Worm (Caenorhabditis elegans) whole organism, mixed stage, embryonic: ENCODE measurements around the gene F36D4.5.
"Not testable (repeated sequence)": the region's sequence is repeated elsewhere in the genome, so short reads cannot be mapped to it uniquely, and the experiment has no call there.

Source experiments
- M03D4.4 ChIP-seq: sonication (generic microtip); optimal IDR thresholded peaks from 2 replicates; lab custom pipeline; 2017; ENCODE audit warnings: mild to moderate bottlenecking, missing genetic modification characterization, missing compliant biosample characterization
- bed-3 ChIP-seq: fragments of 200-800 bp; sonication (Bioruptor generic); optimal IDR thresholded peaks from 3 replicates; lab custom pipeline; 2018; ENCODE audit warnings: mild to moderate bottlenecking, missing genetic modification characterization, moderate library complexity, missing compliant biosample characterization
- blmp-1 ChIP-seq: fragments of 150-350 bp; optimal IDR thresholded peaks from 2 replicates; lab custom pipeline; 2014; ENCODE audit warnings: missing biosample characterization, missing genetic modification characterization
- ceh-39 ChIP-seq: fragments of 150-350 bp; optimal IDR thresholded peaks from 2 replicates; lab custom pipeline; 2014; ENCODE audit warnings: missing biosample characterization, missing genetic modification characterization
- ceh-43 ChIP-seq: fragments of 200-800 bp; sonication (Bioruptor generic); optimal IDR thresholded peaks from 2 replicates; lab custom pipeline; 2018; ENCODE audit warnings: mild to moderate bottlenecking, missing genetic modification characterization, moderate library complexity, missing compliant biosample characterization
- ceh-83 ChIP-seq: fragments of 200-800 bp; sonication (Bioruptor generic); optimal IDR thresholded peaks from 2 replicates; lab custom pipeline; 2018; ENCODE audit warnings: mild to moderate bottlenecking, missing genetic modification characterization, missing compliant biosample characterization
- ces-1 ChIP-seq: fragments of 150-350 bp; optimal IDR thresholded peaks from 2 replicates; lab custom pipeline; 2014; ENCODE audit warnings: missing biosample characterization, missing genetic modification reagents, missing genetic modification characterization
- elt-3 ChIP-seq: fragments of 150-350 bp; optimal IDR thresholded peaks from 2 replicates; lab custom pipeline; 2014; ENCODE audit warnings: missing biosample characterization, missing genetic modification characterization
- flh-1 ChIP-seq: fragments of 200-800 bp; sonication (Bioruptor generic); optimal IDR thresholded peaks from 2 replicates; lab custom pipeline; 2018; ENCODE audit warnings: mild to moderate bottlenecking, missing genetic modification characterization, moderate library complexity, missing compliant biosample characterization
- ham-2 ChIP-seq: fragments of 200-800 bp; sonication (Bioruptor generic); optimal IDR thresholded peaks from 2 replicates; lab custom pipeline; 2018; ENCODE audit warnings: mild to moderate bottlenecking, missing genetic modification characterization, missing compliant biosample characterization
- hlh-1 ChIP-seq: fragments of 150-350 bp; optimal IDR thresholded peaks from 2 replicates; lab custom pipeline; 2014; ENCODE audit warnings: missing biosample characterization, missing genetic modification reagents, missing genetic modification characterization
- lin-32 ChIP-seq: fragments of 200-800 bp; sonication (Bioruptor generic); optimal IDR thresholded peaks from 2 replicates; lab custom pipeline; 2018; ENCODE audit warnings: mild to moderate bottlenecking, missing genetic modification characterization, missing compliant biosample characterization
- lsy-2 ChIP-seq: fragments of 150-350 bp; optimal IDR thresholded peaks from 2 replicates; lab custom pipeline; 2014; ENCODE audit warnings: missing biosample characterization, missing genetic modification characterization
- mab-5 ChIP-seq: fragments of 150-350 bp; optimal IDR thresholded peaks from 2 replicates; lab custom pipeline; 2014; ENCODE audit warnings: missing biosample characterization, missing genetic modification characterization
- mls-2 ChIP-seq: sonication (generic microtip); optimal IDR thresholded peaks from 2 replicates; lab custom pipeline; 2016; ENCODE audit warnings: mild to moderate bottlenecking, missing genetic modification characterization, moderate library complexity, missing compliant biosample characterization
- nhr-12 ChIP-seq: fragments of 150-350 bp; optimal IDR thresholded peaks from 2 replicates; lab custom pipeline; 2014; ENCODE audit warnings: missing biosample characterization, missing genetic modification characterization
- nhr-2 ChIP-seq: fragments of 150-350 bp; optimal IDR thresholded peaks from 2 replicates; lab custom pipeline; 2014; ENCODE audit warnings: missing biosample characterization, missing genetic modification characterization
- nhr-237 ChIP-seq: fragments of 150-350 bp; optimal IDR thresholded peaks from 2 replicates; lab custom pipeline; 2014; ENCODE audit warnings: missing biosample characterization, missing genetic modification characterization
- nhr-28 ChIP-seq: fragments of 150-350 bp; optimal IDR thresholded peaks from 2 replicates; lab custom pipeline; 2014; ENCODE audit warnings: missing biosample characterization, missing genetic modification characterization
- nhr-76 ChIP-seq: sonication (generic microtip); optimal IDR thresholded peaks from 2 replicates; lab custom pipeline; 2017; ENCODE audit warnings: missing biosample characterization, missing genetic modification characterization
- pha-4 ChIP-seq: fragments of 150-350 bp; optimal IDR thresholded peaks from 2 replicates; lab custom pipeline; 2018; ENCODE audit warnings: missing biosample characterization, missing genetic modification reagents, missing genetic modification characterization
- sem-2 ChIP-seq: fragments of 200-800 bp; sonication (Bioruptor generic); optimal IDR thresholded peaks from 2 replicates; lab custom pipeline; 2018; ENCODE audit warnings: mild to moderate bottlenecking, missing genetic modification characterization, missing compliant biosample characterization
- snpc-4 ChIP-seq: fragments of 150-350 bp; optimal IDR thresholded peaks from 2 replicates; lab custom pipeline; 2014; ENCODE audit warnings: missing biosample characterization, missing genetic modification characterization
- sptf-1 ChIP-seq: sonication (generic microtip); optimal IDR thresholded peaks from 2 replicates; lab custom pipeline; 2017; ENCODE audit warnings: mild to moderate bottlenecking, missing genetic modification characterization, moderate library complexity, missing compliant biosample characterization
- tbx-8 ChIP-seq: fragments of 200-800 bp; sonication (Bioruptor generic); optimal IDR thresholded peaks from 2 replicates; lab custom pipeline; 2018; ENCODE audit warnings: mild to moderate bottlenecking, missing genetic modification characterization, moderate library complexity, missing compliant biosample characterization
- unc-120 ChIP-seq: sonication (generic microtip); optimal IDR thresholded peaks from 2 replicates; lab custom pipeline; 2017; ENCODE audit warnings: missing genetic modification characterization, missing compliant biosample characterization; ENCODE audit not compliant: poor library complexity, severe bottlenecking
- unc-39 ChIP-seq: fragments of 150-350 bp; optimal IDR thresholded peaks from 2 replicates; lab custom pipeline; 2014; ENCODE audit warnings: missing biosample characterization, missing genetic modification characterization
- unc-62 ChIP-seq: fragments of 150-350 bp; optimal IDR thresholded peaks from 2 replicates; lab custom pipeline; 2014; ENCODE audit warnings: missing biosample characterization, missing genetic modification reagents, missing genetic modification characterization
- zip-8 ChIP-seq: fragments of 150-350 bp; optimal IDR thresholded peaks from 2 replicates; lab custom pipeline; 2014; ENCODE audit warnings: missing biosample characterization, missing genetic modification characterization
- ztf-11 ChIP-seq: fragments of 150-350 bp; optimal IDR thresholded peaks from 2 replicates; lab custom pipeline; 2014; ENCODE audit warnings: missing biosample characterization, missing genetic modification characterization

The F36D4.5 gene

DNA sequence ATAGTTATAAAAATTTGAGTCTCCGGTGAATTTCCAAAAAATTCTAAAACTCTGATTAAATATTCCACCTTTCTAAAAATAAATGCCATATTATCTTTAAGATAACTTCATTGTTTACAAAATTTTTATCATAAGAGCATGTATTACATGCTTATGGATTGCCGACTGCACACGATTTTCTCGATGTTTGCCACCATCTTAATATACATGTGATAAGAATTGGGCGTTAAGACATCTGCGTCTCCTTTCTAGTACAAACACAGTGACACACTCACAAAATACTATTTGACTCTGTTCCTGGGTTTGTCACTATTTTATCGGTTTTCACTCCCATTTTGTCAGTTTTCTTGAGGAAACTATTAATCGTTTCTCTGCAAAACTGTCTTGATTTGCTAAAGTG lies 17.5 kb upstream of the F36D4.5 start:
- TF ChIP-seq ztf-11 (tag; lab: Kevin White, UChicago) (no peak), bed-3 (no peak), unc-120 (tag; lab: Kevin White, UChicago) (no peak), flh-1 (GFP tag; lab: Kevin White, UChicago) (no peak), nhr-237 (no peak), zip-8 (tag; lab: Kevin White, UChicago) (no peak), ceh-83 (no peak), lsy-2 (tag; lab: Kevin White, UChicago) (no peak), unc-39 (tag; lab: Kevin White, UChicago) (no peak), mls-2 (tag; lab: Kevin White, UChicago) (no peak), ham-2 (no peak), sem-2 (GFP tag; lab: Kevin White, UChicago) (no peak), lin-32 (GFP tag; lab: Kevin White, UChicago) (no peak)

DNA sequence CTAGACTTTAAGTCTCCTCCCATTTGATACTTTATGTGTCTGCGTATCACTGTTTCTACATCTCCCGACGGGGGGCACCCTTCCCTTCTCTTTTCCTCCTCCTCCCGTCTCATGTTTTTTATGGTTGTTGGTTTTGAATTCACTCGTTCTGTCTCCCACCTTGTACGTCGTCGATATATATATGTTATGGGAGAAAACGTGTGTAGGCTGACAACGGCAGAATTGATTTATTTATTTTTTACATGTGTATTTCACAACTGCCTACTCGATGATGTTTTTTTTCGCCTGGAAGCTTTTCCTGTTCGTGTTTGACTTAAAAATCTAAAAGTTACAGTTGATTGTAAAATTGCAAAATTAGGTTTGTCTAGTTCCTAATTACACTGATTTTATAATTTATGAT lies 16.9 kb upstream of the F36D4.5 start:
- TF ChIP-seq ceh-43 (GFP tag; lab: Kevin White, UChicago) = no peak
- no peak for TF ChIP-seq sptf-1

DNA sequence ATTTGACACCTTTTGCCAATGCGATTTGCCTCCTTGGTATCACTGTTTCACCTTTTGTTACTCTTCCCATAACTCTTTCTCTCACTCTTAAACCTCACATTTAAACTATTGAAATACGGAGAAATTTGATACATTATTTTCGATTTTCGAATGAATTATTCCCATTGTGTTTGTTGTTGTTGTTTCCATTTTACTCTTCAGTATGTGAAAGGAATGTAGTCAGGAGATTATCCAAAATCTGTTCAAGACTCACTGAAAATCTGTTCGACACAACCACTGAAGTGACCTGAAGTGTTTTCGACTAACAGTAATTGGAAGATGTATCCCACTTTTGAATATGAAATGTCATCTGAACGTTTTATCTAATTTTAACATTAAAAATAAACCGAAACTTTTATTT lies 15.4 kb upstream of the F36D4.5 start:
- TF ChIP-seq lsy-2 (tag; lab: Kevin White, UChicago) = no peak
- no peak for TF ChIP-seq ham-2
- no peak for TF ChIP-seq unc-120 (tag; lab: Kevin White, UChicago)
- TF ChIP-seq M03D4.4 = no peak
- TF ChIP-seq nhr-2 (tag; lab: Kevin White, UChicago) = no peak
- no peak for TF ChIP-seq hlh-1
- TF ChIP-seq ces-1 (GFP tag; lab: Kevin White, UChicago) = no peak
- TF ChIP-seq snpc-4 (tag; lab: Kevin White, UChicago) = no peak
- no peak for TF ChIP-seq bed-3
- no peak for TF ChIP-seq sptf-1
- no peak for TF ChIP-seq mls-2 (tag; lab: Kevin White, UChicago)
- TF ChIP-seq blmp-1 (tag; lab: Kevin White, UChicago) = no peak
- no peak for TF ChIP-seq zip-8 (tag; lab: Kevin White, UChicago)
- no peak for TF ChIP-seq nhr-12
- TF ChIP-seq lin-32 (GFP tag; lab: Kevin White, UChicago) = no peak
- no peak for TF ChIP-seq ceh-83
- no peak for TF ChIP-seq nhr-76 (tag; lab: Kevin White, UChicago)

DNA sequence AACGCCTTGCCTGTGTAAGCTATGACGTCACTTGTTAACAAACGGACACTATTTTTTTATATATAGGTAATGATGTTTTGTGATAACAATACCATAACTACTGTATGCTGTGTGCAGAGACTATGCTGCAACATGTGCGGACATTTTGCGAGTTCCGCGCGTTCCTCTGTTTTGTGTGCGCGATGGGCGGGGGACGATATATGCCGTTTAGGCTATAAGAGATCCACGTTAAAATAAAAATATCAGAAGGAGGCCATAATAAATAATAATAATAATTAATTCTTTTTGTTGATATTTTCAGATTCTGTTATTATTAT lies 14.3 kb upstream of the F36D4.5 start:
- no peak for TF ChIP-seq snpc-4 (tag; lab: Kevin White, UChicago)
- no peak for TF ChIP-seq ceh-39 (tag; lab: Kevin White, UChicago)
- TF ChIP-seq M03D4.4 = no peak
- TF ChIP-seq unc-120 (tag; lab: Kevin White, UChicago) = no peak
- no peak for TF ChIP-seq pha-4 (tag; lab: Kevin White, UChicago)
- no peak for TF ChIP-seq hlh-1
- TF ChIP-seq ceh-43 (GFP tag; lab: Kevin White, UChicago) = no peak
- no peak for TF ChIP-seq lsy-2 (tag; lab: Kevin White, UChicago)
- TF ChIP-seq ham-2 = no peak
- no peak for TF ChIP-seq elt-3 (tag; lab: Kevin White, UChicago)
- TF ChIP-seq mls-2 (tag; lab: Kevin White, UChicago) = no peak
- TF ChIP-seq ces-1 (GFP tag; lab: Kevin White, UChicago) = no peak
- TF ChIP-seq nhr-2 (tag; lab: Kevin White, UChicago) = no peak
- no peak for TF ChIP-seq unc-62 (GFP tag; lab: Kevin White, UChicago)
- no peak for TF ChIP-seq sem-2 (GFP tag; lab: Kevin White, UChicago)
- TF ChIP-seq tbx-8 (GFP tag; lab: Kevin White, UChicago) = no peak
- TF ChIP-seq bed-3 = no peak

DNA sequence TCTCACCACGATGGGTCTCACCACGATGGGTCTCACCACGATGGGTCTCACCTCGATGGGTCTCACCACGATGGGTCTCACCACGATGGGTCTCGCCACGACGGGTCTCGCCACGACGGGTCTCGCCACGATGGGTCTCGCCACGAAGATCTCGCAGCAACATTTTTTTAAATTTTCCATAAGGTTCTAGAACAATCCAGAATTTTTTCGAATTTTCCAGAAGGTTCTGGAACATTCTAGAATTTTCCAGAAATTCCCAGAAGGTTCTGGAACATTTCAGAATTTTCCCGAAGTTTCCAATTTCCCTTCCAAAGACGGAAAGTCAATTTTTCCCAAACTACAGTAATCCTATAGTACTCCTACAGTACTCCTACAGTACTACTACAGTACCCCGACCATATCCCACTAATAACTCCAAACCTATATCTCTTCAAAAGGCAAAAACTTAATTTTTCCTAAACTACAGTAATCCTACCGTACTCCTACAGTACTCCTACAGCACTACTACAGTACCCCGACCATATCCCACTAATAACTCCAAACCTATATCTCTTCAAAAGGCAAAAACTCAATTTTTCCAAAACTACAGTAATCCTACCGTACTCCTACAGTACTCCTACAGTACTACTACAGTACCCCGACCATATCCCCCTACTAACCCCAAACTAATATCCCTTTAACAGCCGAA lies 13.8 kb upstream of the F36D4.5 start, which contains the start of gene Y54B9A.1:
TSS of gene Y54B9A.1 (minus strand) at position 235 of the 688 bp plus-strand sequence.
- not testable (repeated sequence) for TF ChIP-seq mab-5 (tag; lab: Kevin White, UChicago); hlh-1; M03D4.4

DNA sequence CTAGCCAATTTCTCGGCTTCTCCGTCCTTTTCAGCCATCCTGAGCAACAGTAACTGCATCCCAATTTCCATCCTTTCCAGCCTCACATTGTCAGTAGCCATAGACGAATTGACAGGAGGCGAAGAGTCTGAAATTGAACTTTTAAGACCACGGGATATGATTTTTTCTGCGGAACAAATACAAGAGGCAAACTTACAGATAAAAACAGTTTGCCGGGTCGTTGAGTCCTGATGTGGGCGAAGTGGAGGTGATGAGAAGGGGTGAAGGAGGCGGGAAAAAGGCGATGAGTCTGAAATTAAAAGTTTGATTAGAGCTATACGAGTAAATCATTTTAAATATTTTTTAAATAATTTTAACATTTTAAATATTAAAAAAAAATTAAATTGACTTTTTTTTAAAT lies 1.5 kb upstream of the F36D4.5 start, which contains the start of gene F36D4.6:
TSS of gene F36D4.6 (minus strand) at position 101 of the 400 bp plus-strand sequence.
- TF ChIP-seq nhr-28 = no peak
- no peak for TF ChIP-seq flh-1 (GFP tag; lab: Kevin White, UChicago)
- no peak for TF ChIP-seq unc-62 (GFP tag; lab: Kevin White, UChicago)
- TF ChIP-seq, all 35 proteins: peak for 0
